Fruit fly (Drosophila melanogaster) whole organism, pupa: Measurements from ENCODE around the gene dyw.

Experiments
- CG10348 ChIP-seq: fragments of 200-800 bp; sonication (Bioruptor generic); IDR thresholded peaks from 2 replicates; pipeline ENCODE4 v1.3.6; 2022; ENCODE audit warnings: missing biosample characterization, missing genetic modification characterization
- CG12605 ChIP-seq: fragments of 200-800 bp; sonication (Bioruptor generic); IDR thresholded peaks from 2 replicates; pipeline ENCODE4 v1.3.6; 2022; ENCODE audit warnings: missing biosample characterization, missing genetic modification characterization
- CG14655 ChIP-seq: fragments of 200-800 bp; sonication (Bioruptor generic); optimal IDR thresholded peaks from 3 replicates; lab custom pipeline; 2017; ENCODE audit warnings: mild to moderate bottlenecking, missing biosample characterization, missing genetic modification reagents, missing genetic modification characterization
- CG8159 ChIP-seq: fragments of 200-800 bp; sonication (Bioruptor generic); optimal IDR thresholded peaks from 3 replicates; lab custom pipeline; 2018; ENCODE audit warnings: missing biosample characterization, mild to moderate bottlenecking, missing genetic modification characterization, moderate library complexity
- CG8301 ChIP-seq: fragments of 200-800 bp; sonication (Bioruptor generic); optimal IDR thresholded peaks from 2 replicates; lab custom pipeline; 2018; ENCODE audit warnings: missing biosample characterization, mild to moderate bottlenecking, missing genetic modification characterization
- Ets98B ChIP-seq: fragments of 200-800 bp; sonication (Bioruptor generic); IDR thresholded peaks from 2 replicates; pipeline ENCODE4 v1.3.6; 2022; ENCODE audit warnings: missing biosample characterization, missing genetic modification characterization
- Snoo ChIP-seq: fragments of 200-800 bp; sonication (Bioruptor generic); optimal IDR thresholded peaks from 3 replicates; lab custom pipeline; 2017; ENCODE audit warnings: missing biosample characterization, mild to moderate bottlenecking, missing genetic modification characterization, inconsistent platforms
- fd96Ca ChIP-seq: fragments of 200-800 bp; sonication (Bioruptor generic); IDR thresholded peaks from 3 replicates; pipeline ENCODE4 v1.3.6; 2022; ENCODE audit warnings: missing biosample characterization, missing genetic modification characterization
- gl ChIP-seq: fragments of 200-800 bp; sonication (Bioruptor generic); optimal IDR thresholded peaks from 2 replicates; lab custom pipeline; 2018; ENCODE audit warnings: missing biosample characterization, mild to moderate bottlenecking, missing genetic modification characterization
- rn ChIP-seq: fragments of 200-800 bp; sonication (Bioruptor generic); IDR thresholded peaks from 2 replicates; pipeline ENCODE4 v1.3.6; 2022; ENCODE audit warnings: missing biosample characterization, missing genetic modification characterization

- no peak for TF ChIP-seq CG10348 (GFP tag; lab: Robert Waterston, UW)
- TF ChIP-seq rn (GFP tag; lab: Robert Waterston, UW), result no peak
- no peak for TF ChIP-seq CG8159
- TF ChIP-seq fd96Ca (GFP tag; lab: Robert Waterston, UW), result no peak
- TF ChIP-seq CG8301, result no peak
- TF ChIP-seq CG14655, result no peak
- TF ChIP-seq Snoo (tag; lab: Kevin White, UChicago), result no peak
- TF ChIP-seq Ets98B (GFP tag; lab: Robert Waterston, UW), result no peak
- no peak for TF ChIP-seq CG12605
- TF ChIP-seq gl (tag; lab: Kevin White, UChicago), result no peak
These were observed 26.4 kb upstream of the dyw start, which contains the start of gene CG2701 for dm6 chrX:2720122-2720521.
